Fruit fly (Drosophila melanogaster): Measurements from ENCODE around the gene CG43993.

CG43993 gene

DNA sequence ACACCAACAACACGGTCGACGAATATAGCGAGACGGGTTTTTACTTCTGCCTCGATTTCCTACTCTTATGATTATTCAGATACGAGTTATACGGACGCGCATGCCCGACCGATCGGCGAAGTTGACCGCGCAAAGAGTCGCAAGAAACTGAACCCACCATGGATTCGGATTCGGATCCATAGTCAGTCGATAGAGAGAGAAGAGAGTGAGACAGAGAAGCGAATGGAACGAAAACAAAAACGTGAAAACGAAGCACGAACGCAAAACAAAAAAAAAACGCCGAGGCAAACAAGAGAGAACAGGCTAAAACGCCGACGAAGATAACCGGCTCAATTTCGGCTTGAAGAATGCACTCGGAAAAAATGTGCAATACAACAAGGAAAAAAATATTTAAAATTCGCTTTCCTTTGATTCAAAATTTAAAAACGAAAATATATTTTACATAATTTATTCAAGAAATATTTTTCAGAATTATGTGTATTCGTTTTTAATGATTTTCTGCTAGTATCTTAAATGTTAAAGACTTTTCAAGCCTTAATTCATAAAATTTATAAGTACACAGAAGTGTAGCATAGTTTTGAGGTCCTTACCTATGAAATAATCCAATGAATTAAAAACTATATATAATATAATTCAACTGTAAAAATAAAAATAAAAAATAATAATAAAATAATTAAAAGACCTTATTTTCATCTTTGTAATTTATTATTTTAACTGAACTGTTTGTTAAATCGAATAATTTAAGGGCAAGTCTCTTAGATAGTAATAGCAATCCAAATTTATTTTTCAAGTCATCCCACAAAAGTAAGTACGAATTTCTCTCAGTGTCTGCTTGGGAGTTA is 49.5 kb downstream of the CG43993 start, which contains the start of gene Sema5c (continued):
- TF ChIP-seq ss (GFP tag; optimal IDR thresholded peaks at IDR 0.05) (peak; percentile 58 to 59), Sox15 (GFP tag; optimal IDR thresholded peaks at IDR 0.05) (peak; percentile 31), CG8632 (GFP tag; optimal IDR thresholded peaks at IDR 0.05) (peak; percentile 80), CG11902 (GFP tag; optimal IDR thresholded peaks at IDR 0.05) (peak; percentile 46), achi (GFP tag; optimal IDR thresholded peaks at IDR 0.05) (peak; percentile 62), CG6792 (GFP tag; optimal IDR thresholded peaks at IDR 0.05) (peak; percentile 56), CG7368 (GFP tag; optimal IDR thresholded peaks at IDR 0.05) (no peak), CG34406 (GFP tag; optimal IDR thresholded peaks at IDR 0.05) (peak; percentile 76), cyc (GFP tag; optimal IDR thresholded peaks at IDR 0.05) (peak; percentile 1), pdm3 (GFP tag; optimal IDR thresholded peaks at IDR 0.05) (peak; percentile 42), CG10631 (GFP tag; optimal IDR thresholded peaks at IDR 0.05) (peak; percentile 81), Sox14 (GFP tag; optimal IDR thresholded peaks at IDR 0.05) (no peak), Met (GFP tag; optimal IDR thresholded peaks at IDR 0.05) (peak; percentile 54), net (GFP tag; optimal IDR thresholded peaks at IDR 0.05) (peak; percentile 67), CG3919 (GFP tag; optimal IDR thresholded peaks at IDR 0.05) (peak; percentile 64), vri (GFP tag; optimal IDR thresholded peaks at IDR 0.05) (peak; percentile 74)

DNA sequence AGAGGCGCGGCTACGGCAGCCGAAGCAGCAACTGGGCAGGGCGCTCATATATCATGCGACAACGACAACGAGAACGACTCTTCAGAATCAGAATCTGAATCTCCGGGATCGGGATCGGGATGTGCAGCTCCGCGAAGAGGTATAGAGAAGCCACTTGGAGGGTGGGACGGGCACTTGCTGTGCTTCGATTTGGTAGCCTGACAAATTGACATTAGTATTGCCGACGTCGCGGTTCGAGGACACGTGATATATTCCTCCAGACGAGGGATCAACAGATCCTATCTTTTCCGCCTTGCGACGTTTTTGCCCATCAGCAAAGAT is 50.1 kb downstream of the CG43993 start:
- TF ChIP-seq OdsH (GFP tag; optimal IDR thresholded peaks at IDR 0.05) (no peak), cyc (GFP tag; optimal IDR thresholded peaks at IDR 0.05) (no peak), eg (GFP tag; IDR thresholded peaks at IDR 0.05) (no peak; the same call in 2 of the 3 replicates), dac (GFP tag; optimal IDR thresholded peaks at IDR 0.05) (no peak), Hr4 (GFP tag; optimal IDR thresholded peaks at IDR 0.05) (no peak), lz (GFP tag; optimal IDR thresholded peaks at IDR 0.05) (no peak), fd85E (GFP tag; optimal IDR thresholded peaks at IDR 0.05) (no peak), Blimp-1 (GFP tag; optimal IDR thresholded peaks at IDR 0.05) (no peak), vri (GFP tag; optimal IDR thresholded peaks at IDR 0.05) (peak; percentile 6), CG15336 (GFP tag; IDR thresholded peaks at IDR 0.05) (no peak), svp (GFP tag) (peak; percentile 78), CG10631 (GFP tag; optimal IDR thresholded peaks at IDR 0.05) (no peak), Lpt (GFP tag; optimal IDR thresholded peaks at IDR 0.05) (no peak), CG6808 (GFP tag; optimal IDR thresholded peaks at IDR 0.05) (no peak), CG34406 (GFP tag; optimal IDR thresholded peaks at IDR 0.05) (no peak), fkh (GFP tag; optimal IDR thresholded peaks at IDR 0.05) (no peak), ss (GFP tag; optimal IDR thresholded peaks at IDR 0.05) (peak in 1 of 2 experiments; percentile 11), acj6 (GFP tag; optimal IDR thresholded peaks at IDR 0.05) (no peak), CG6854 (GFP tag; optimal IDR thresholded peaks at IDR 0.05) (peak; percentile 54), CG8119 (GFP tag; IDR thresholded peaks at IDR 0.05) (no peak), CG9139 (GFP tag; optimal IDR thresholded peaks at IDR 0.05) (no peak), Hr38 (GFP tag; optimal IDR thresholded peaks at IDR 0.05) (no peak), CG32006 (GFP tag; optimal IDR thresholded peaks at IDR 0.05) (no peak), Eip75B (GFP tag; optimal IDR thresholded peaks at IDR 0.05) (no peak), CG6792 (GFP tag; optimal IDR thresholded peaks at IDR 0.05) (no peak), CG1621 (tag; optimal IDR thresholded peaks at IDR 0.05) (peak; percentile 63), CG11902 (GFP tag; optimal IDR thresholded peaks at IDR 0.05) (no peak), CG8319 (GFP tag; optimal IDR thresholded peaks at IDR 0.05) (no peak), esn (GFP tag; optimal IDR thresholded peaks at IDR 0.05) (no peak), net (GFP tag; optimal IDR thresholded peaks at IDR 0.05) (no peak)

Data from whole organism, prepupa.